Worm (Caenorhabditis elegans) whole organism, L2 larva: ENCODE results near the gene Y49F6B.19.
"Not testable (repeated sequence)": the region's sequence is repeated elsewhere in the genome, so short reads cannot be mapped to it uniquely, and the experiment has no call there.

ENCODE experiments used
- C34F6.9 ChIP-seq: fragments of 150-350 bp; optimal IDR thresholded peaks from 2 replicates; lab custom pipeline; 2014; ENCODE audit warnings: missing biosample characterization, missing genetic modification characterization
- R02D3.7 ChIP-seq: fragments of 150-350 bp; optimal IDR thresholded peaks from 2 replicates; lab custom pipeline; 2014; ENCODE audit warnings: missing biosample characterization, missing genetic modification characterization
- Y55F3AM.14 ChIP-seq: fragments of 200-800 bp; sonication (Bioruptor generic); optimal IDR thresholded peaks from 2 replicates; lab custom pipeline; 2018; ENCODE audit warnings: mild to moderate bottlenecking, missing genetic modification characterization, missing compliant biosample characterization
- ZK546.5 ChIP-seq: sonication (generic microtip); optimal IDR thresholded peaks from 2 replicates; lab custom pipeline; 2017; ENCODE audit warnings: missing biosample characterization, missing genetic modification characterization
- alr-1 ChIP-seq: fragments of 150-350 bp; optimal IDR thresholded peaks from 2 replicates; lab custom pipeline; 2014; ENCODE audit warnings: missing biosample characterization, missing genetic modification characterization
- aly-2 ChIP-seq: fragments of 150-350 bp; optimal IDR thresholded peaks from 2 replicates; lab custom pipeline; 2014; ENCODE audit warnings: missing biosample characterization, missing genetic modification characterization
- ama-1 ChIP-seq: fragments of 150-350 bp; optimal IDR thresholded peaks from 2 replicates; lab custom pipeline; 2018; ENCODE audit warnings: inconsistent platforms
- ceh-16 ChIP-seq: fragments of 150-350 bp; optimal IDR thresholded peaks from 2 replicates; lab custom pipeline; 2014; ENCODE audit warnings: missing biosample characterization, missing genetic modification characterization
- ceh-82 ChIP-seq: fragments of 150-350 bp; optimal IDR thresholded peaks from 2 replicates; lab custom pipeline; 2014; ENCODE audit warnings: missing biosample characterization, missing genetic modification characterization
- crh-2 ChIP-seq: sonication (generic microtip); optimal IDR thresholded peaks from 2 replicates; lab custom pipeline; 2017; ENCODE audit warnings: missing biosample characterization, missing genetic modification characterization
- dmd-4 ChIP-seq: sonication (generic microtip); optimal IDR thresholded peaks from 2 replicates; lab custom pipeline; 2017; ENCODE audit warnings: missing biosample characterization, missing genetic modification characterization
- elt-1 ChIP-seq: fragments of 150-350 bp; optimal IDR thresholded peaks from 2 replicates; lab custom pipeline; 2014; ENCODE audit warnings: missing biosample characterization, missing genetic modification characterization
- elt-3 ChIP-seq: sonication (generic microtip); optimal IDR thresholded peaks from 2 replicates; lab custom pipeline; 2017; ENCODE audit warnings: missing biosample characterization, missing genetic modification characterization
- fos-1 ChIP-seq: fragments of 150-350 bp; optimal IDR thresholded peaks from 2 replicates; lab custom pipeline; 2014; ENCODE audit warnings: missing biosample characterization, missing genetic modification characterization
- lin-11 ChIP-seq: fragments of 150-350 bp; sonication (generic microtip); optimal IDR thresholded peaks from 2 replicates; lab custom pipeline; 2014; ENCODE audit warnings: missing biosample characterization, missing genetic modification characterization, inconsistent platforms, mixed read lengths
- lin-13 ChIP-seq: fragments of 150-350 bp; optimal IDR thresholded peaks from 2 replicates; lab custom pipeline; 2014; ENCODE audit warnings: missing biosample characterization, missing genetic modification reagents, missing genetic modification characterization
- lsy-2 ChIP-seq, 2 experiments: fragments of 150-350 bp in 1 of 2; sonication (generic microtip) in 1 of 2; optimal IDR thresholded peaks; 2 replicates each; lab custom pipeline; 2014 to 2017; ENCODE audit warnings: missing biosample characterization in 2 of 2, missing genetic modification characterization in 2 of 2
- mab-5 ChIP-seq: fragments of 150-350 bp; optimal IDR thresholded peaks from 2 replicates; lab custom pipeline; 2014; ENCODE audit warnings: missing biosample characterization, missing genetic modification characterization
- mbf-1 ChIP-seq: sonication (generic microtip); optimal IDR thresholded peaks from 2 replicates; lab custom pipeline; 2017; ENCODE audit warnings: missing biosample characterization, missing genetic modification characterization
- mdl-1 ChIP-seq, 2 experiments: fragments of 150-350 bp in 1 of 2; sonication (generic microtip) in 1 of 2; optimal IDR thresholded peaks; 2 replicates each; lab custom pipeline; 2017; ENCODE audit warnings: missing biosample characterization in 2 of 2, missing genetic modification characterization in 2 of 2
- nhr-10 ChIP-seq: sonication (generic microtip); optimal IDR thresholded peaks from 2 replicates; lab custom pipeline; 2017; ENCODE audit warnings: missing biosample characterization, missing genetic modification characterization
- nhr-11 ChIP-seq: fragments of 150-350 bp; optimal IDR thresholded peaks from 2 replicates; lab custom pipeline; 2014; ENCODE audit warnings: missing biosample characterization, missing genetic modification characterization
- nhr-12 ChIP-seq: fragments of 150-350 bp; optimal IDR thresholded peaks from 2 replicates; lab custom pipeline; 2014; ENCODE audit warnings: missing biosample characterization, missing genetic modification characterization
- nhr-129 ChIP-seq: fragments of 150-350 bp; optimal IDR thresholded peaks from 2 replicates; lab custom pipeline; 2014; ENCODE audit warnings: missing biosample characterization, missing genetic modification characterization
- nhr-21 ChIP-seq: fragments of 150-350 bp; optimal IDR thresholded peaks from 2 replicates; lab custom pipeline; 2014; ENCODE audit warnings: missing biosample characterization, missing genetic modification characterization
- nhr-23 ChIP-seq: fragments of 150-350 bp; optimal IDR thresholded peaks from 2 replicates; lab custom pipeline; 2014; ENCODE audit warnings: missing biosample characterization, missing genetic modification reagents, missing genetic modification characterization
- nhr-25 ChIP-seq: fragments of 150-350 bp; sonication (generic microtip); optimal IDR thresholded peaks from 3 replicates; lab custom pipeline; 2014; ENCODE audit warnings: missing biosample characterization, missing genetic modification characterization
- nhr-6 ChIP-seq: fragments of 150-350 bp; optimal IDR thresholded peaks from 2 replicates; lab custom pipeline; 2014; ENCODE audit warnings: missing biosample characterization, missing genetic modification characterization
- nhr-77 ChIP-seq: fragments of 150-350 bp; optimal IDR thresholded peaks from 2 replicates; lab custom pipeline; 2014; ENCODE audit warnings: missing biosample characterization, missing genetic modification characterization
- peb-1 ChIP-seq: fragments of 150-350 bp; optimal IDR thresholded peaks from 2 replicates; lab custom pipeline; 2014; ENCODE audit warnings: missing biosample characterization, missing genetic modification characterization
- sem-4 ChIP-seq: fragments of 150-350 bp; optimal IDR thresholded peaks from 2 replicates; lab custom pipeline; 2014; ENCODE audit warnings: missing biosample characterization, missing genetic modification reagents, missing genetic modification characterization
- sma-3 ChIP-seq: sonication (generic microtip); optimal IDR thresholded peaks from 2 replicates; lab custom pipeline; 2016; ENCODE audit warnings: missing genetic modification reagents, missing genetic modification characterization, missing compliant biosample characterization
- snpc-4 ChIP-seq: fragments of 150-350 bp; optimal IDR thresholded peaks from 2 replicates; lab custom pipeline; 2014; ENCODE audit warnings: missing biosample characterization, missing genetic modification characterization
- unc-39 ChIP-seq: fragments of 150-350 bp; optimal IDR thresholded peaks from 2 replicates; lab custom pipeline; 2014; ENCODE audit warnings: missing biosample characterization, missing genetic modification characterization
- unc-55 ChIP-seq: fragments of 150-350 bp; sonication (generic microtip); optimal IDR thresholded peaks from 3 replicates; lab custom pipeline; 2014; ENCODE audit warnings: missing biosample characterization, missing genetic modification reagents, missing genetic modification characterization
- ztf-1 ChIP-seq: fragments of 200-800 bp; sonication (Bioruptor generic); conservative IDR thresholded peaks from 2 replicates; pipeline ENCODE4 v1.3.6; 2022; ENCODE audit warnings: missing genetic modification characterization, missing compliant biosample characterization
- ztf-4 ChIP-seq: fragments of 150-350 bp; optimal IDR thresholded peaks from 2 replicates; lab custom pipeline; 2014; ENCODE audit warnings: missing biosample characterization, missing genetic modification characterization

Y49F6B.19 gene

ce11 chrII:3470549-3470948 lies 41.6 kb downstream of the Y49F6B.19 start, which contains the start of gene Y49F6B.20:
TSS of gene Y49F6B.20 (minus strand) at chrII:3470649.
- TF ChIP-seq elt-3 (no peak), mbf-1 (tag; lab: Kevin White, UChicago) (no peak), nhr-6 (tag; lab: Kevin White, UChicago) (no peak), dmd-4 (tag; lab: Kevin White, UChicago) (no peak), sma-3 (GFP tag; lab: Kevin White, UChicago) (no peak), ceh-82 (no peak), nhr-77 (no peak), snpc-4 (tag; lab: Kevin White, UChicago) (no peak), lin-11 (tag; lab: Kevin White, UChicago) (no peak), fos-1 (no peak), elt-1 (tag; lab: Kevin White, UChicago) (no peak), alr-1 (tag; lab: Kevin White, UChicago) (no peak)

ce11 chrII:3464580-3464979 lies 47.6 kb downstream of the Y49F6B.19 start, which contains the start of gene C16C8.10:
TSS of gene C16C8.10 (minus strand) at chrII:3464680.
- not testable (repeated sequence) for TF ChIP-seq nhr-129 (tag; lab: Kevin White, UChicago); alr-1 (tag; lab: Kevin White, UChicago); sem-4
- TF ChIP-seq, all 48 proteins: peak for 0; not testable (repeated sequence) for 48

- no peak for TF ChIP-seq lsy-2 (tag; optimal IDR thresholded peaks at IDR 0.05; lab: Kevin White, UChicago)
- no peak for TF ChIP-seq R02D3.7 (tag; lab: Kevin White, UChicago)
- no peak for TF ChIP-seq Y55F3AM.14 (GFP tag; lab: Kevin White, UChicago)
- no peak for TF ChIP-seq crh-2 (tag; lab: Kevin White, UChicago)
- no peak for TF ChIP-seq alr-1 (tag; lab: Kevin White, UChicago)
- TF ChIP-seq nhr-10 (tag; lab: Kevin White, UChicago): no peak
- TF ChIP-seq ceh-16 (tag; lab: Kevin White, UChicago): no peak
- no peak for TF ChIP-seq nhr-77
- no peak for TF ChIP-seq ztf-4
- no peak for TF ChIP-seq unc-55 (GFP tag; lab: Kevin White, UChicago)
- TF ChIP-seq fos-1: no peak
- TF ChIP-seq lin-13 (GFP tag; lab: Kevin White, UChicago): no peak
- TF ChIP-seq mdl-1 (tag; optimal IDR thresholded peaks at IDR 0.05; lab: Kevin White, UChicago): no peak
- no peak for TF ChIP-seq dmd-4 (tag; lab: Kevin White, UChicago)
- no peak for TF ChIP-seq aly-2 (tag; lab: Kevin White, UChicago)
- no peak for TF ChIP-seq C34F6.9 (tag; lab: Kevin White, UChicago)
- TF ChIP-seq ztf-1 (GFP tag; lab: Robert Waterston, UW): no peak
- TF ChIP-seq, all 48 proteins: peak for 0
Observed at ce11 chrII:3463097-3463496, 49.0 kb downstream of the Y49F6B.19 start, which contains the start of gene C16C8.9. TSS of gene C16C8.9 (minus strand) at chrII:3463197.

- TF ChIP-seq nhr-23 (no peak), ceh-16 (tag; lab: Kevin White, UChicago) (no peak), ztf-1 (GFP tag; lab: Robert Waterston, UW) (no peak), nhr-11 (tag; lab: Kevin White, UChicago) (no peak), nhr-129 (tag; lab: Kevin White, UChicago) (no peak), fos-1 (no peak), nhr-12 (tag; lab: Kevin White, UChicago) (no peak), nhr-21 (tag; lab: Kevin White, UChicago) (no peak), ZK546.5 (no peak), snpc-4 (tag; lab: Kevin White, UChicago) (no peak), peb-1 (tag; lab: Kevin White, UChicago) (no peak), crh-2 (tag; lab: Kevin White, UChicago) (no peak), mdl-1 (tag; optimal IDR thresholded peaks at IDR 0.05; lab: Kevin White, UChicago) (no peak), sma-3 (GFP tag; lab: Kevin White, UChicago) (no peak), elt-3 (no peak), ama-1 (lab: Kevin White, UChicago) (no peak), mab-5 (no peak), nhr-25 (tag; lab: Kevin White, UChicago) (no peak), unc-39 (tag; lab: Kevin White, UChicago) (no peak), lin-11 (tag; lab: Kevin White, UChicago) (no peak)
Observed at ce11 chrII:3461586-3461985, 50.6 kb downstream of the Y49F6B.19 start, which contains the start of gene C16C8.8. TSS of gene C16C8.8 (minus strand) at chrII:3461686.
